Fruit fly (Drosophila melanogaster) whole organism, adult: ENCODE results near the gene CG15824.

Experiments
- CG1620 ChIP-seq: fragments of 200-800 bp; sonication (Bioruptor generic); optimal IDR thresholded peaks from 2 replicates; lab custom pipeline; 2016; ENCODE audit warnings: missing biosample characterization, missing genetic modification characterization
- CG7045 ChIP-seq: fragments of 200-800 bp; sonication (Bioruptor generic); optimal IDR thresholded peaks from 2 replicates; lab custom pipeline; 2017; ENCODE audit warnings: missing biosample characterization, mild to moderate bottlenecking, missing genetic modification characterization
- Clk ChIP-seq: fragments of 200-800 bp; sonication (Bioruptor generic); optimal IDR thresholded peaks from 2 replicates; lab custom pipeline; 2017; ENCODE audit warnings: missing biosample characterization, missing genetic modification characterization
- ovo ChIP-seq: fragments of 200-800 bp; sonication (Bioruptor generic); optimal IDR thresholded peaks from 2 replicates; lab custom pipeline; 2016; ENCODE audit warnings: missing biosample characterization, missing genetic modification characterization

DNA sequence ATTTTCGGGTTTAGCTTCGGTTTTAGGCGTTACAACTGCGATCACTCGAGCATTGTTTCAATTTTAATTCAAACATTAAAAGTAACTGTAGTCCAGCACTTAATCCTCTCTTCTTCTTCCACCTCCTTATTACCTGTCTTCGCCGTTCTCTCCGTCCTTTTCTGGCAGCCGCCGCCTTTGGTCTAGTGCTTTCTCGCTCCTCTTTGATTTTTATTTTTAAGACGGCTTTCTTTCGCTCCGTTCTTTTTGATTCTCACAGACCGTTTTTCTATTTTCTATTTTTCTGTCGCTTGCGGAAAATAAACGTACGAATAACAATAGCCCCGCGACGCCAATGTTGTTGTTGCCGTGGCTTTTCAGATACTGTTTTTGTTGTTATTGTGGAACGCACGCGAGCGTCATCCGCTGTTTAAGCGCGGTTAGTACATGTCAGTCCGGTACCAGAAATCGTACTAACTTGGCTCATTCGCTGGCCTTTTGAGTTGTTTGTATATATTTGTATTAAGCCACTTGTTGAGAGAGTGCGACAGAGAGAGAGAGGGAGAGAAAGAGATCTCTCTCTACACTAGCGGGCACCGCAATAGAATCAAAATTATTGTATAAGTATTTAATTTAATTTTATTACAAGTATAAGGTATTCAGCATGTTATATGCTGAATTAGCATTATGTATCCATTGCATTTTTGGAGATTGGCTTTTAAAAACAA lies 16.9 kb downstream of the CG15824 start, which contains the start of gene aru:
- no peak for TF ChIP-seq ovo (GFP tag; lab: Kevin White, UChicago)
- TF ChIP-seq CG1620 (GFP tag; lab: Kevin White, UChicago): peak; percentile 25
- TF ChIP-seq CG7045: no peak
- no peak for TF ChIP-seq Clk (GFP tag; lab: Kevin White, UChicago)
